Fruit fly (Drosophila melanogaster) S2 (cell line): ENCODE data around the gene Rab3-GAP.

Source experiments
- CG8478 ChIP-seq: fragments of >200 bp; optimal IDR thresholded peaks from 2 replicates; lab custom pipeline; 2018
- CTCF ChIP-seq, 2 experiments: fragments of >200 bp; optimal IDR thresholded peaks; 2 replicates each; lab custom pipeline; 2018

DNA sequence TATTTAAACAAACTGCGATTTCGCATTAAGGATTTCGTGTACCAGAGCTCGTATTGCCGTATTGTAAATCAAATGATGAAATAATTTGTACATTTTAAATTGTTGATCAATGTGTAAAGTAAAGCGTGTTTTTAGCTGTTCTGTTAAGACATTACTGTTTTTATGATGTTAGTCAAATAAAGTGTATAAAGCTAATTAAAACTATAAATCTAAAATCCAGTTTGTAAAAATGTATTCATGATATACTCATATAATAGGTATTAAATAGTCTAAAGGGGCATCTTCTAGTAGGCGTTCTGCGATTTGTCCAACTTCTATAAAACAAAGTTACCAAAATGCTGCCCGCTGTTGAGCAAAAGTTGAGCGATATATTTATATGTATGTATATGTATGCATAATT, 29.1 kb downstream of the Rab3-GAP start, which contains the start of gene CG18788:
- TF ChIP-seq CG8478 (lab: Kevin White, UChicago) (no peak), CTCF (optimal IDR thresholded peaks at IDR 0.05; lab: Kevin White, UChicago) (no peak)
